Fruit fly (Drosophila melanogaster): ENCODE measurements around the gene Frl.
A peak's percentile ranks its signal among the peaks of the same experiment; 100 is the strongest.

Gene Frl

dm6 chr3L:14112899-14113430 is 60.0 kb downstream of the Frl start (continued):
- no peak for TF ChIP-seq corto (GFP tag; optimal IDR thresholded peaks at IDR 0.05)
- no peak for TF ChIP-seq Stat92E (GFP tag; optimal IDR thresholded peaks at IDR 0.05)
- TF ChIP-seq Ets65A (GFP tag): peak; percentile 62
- 0 out of 2 replicates have a peak, but pooled peaks have one; percentile 37 for TF ChIP-seq CG4360 (GFP tag; IDR thresholded peaks at IDR 0.05)
- no peak for TF ChIP-seq CG7786 (GFP tag; optimal IDR thresholded peaks at IDR 0.05)
- no peak for TF ChIP-seq kni (GFP tag; optimal IDR thresholded peaks at IDR 0.05)
- no peak for TF ChIP-seq unc-4 (GFP tag; IDR thresholded peaks at IDR 0.05; ENCODE audit: partially characterized antibody)
- TF ChIP-seq Rfx (GFP tag; IDR thresholded peaks at IDR 0.05): no peak
- TF ChIP-seq CG6689 (GFP tag; IDR thresholded peaks at IDR 0.05): no peak
- no peak for TF ChIP-seq Dref (GFP tag; IDR thresholded peaks at IDR 0.05)
- TF ChIP-seq NK7.1 (GFP tag; optimal IDR thresholded peaks at IDR 0.05): no peak

- TF ChIP-seq Hr3 (GFP tag; optimal IDR thresholded peaks at IDR 0.05) (no peak), seq (GFP tag; IDR thresholded peaks at IDR 0.05) (peak; percentile 42; the same call in 1 of the 2 replicates), pfk (GFP tag; optimal IDR thresholded peaks at IDR 0.05) (no peak), Nf-YB (GFP tag; optimal IDR thresholded peaks at IDR 0.05) (peak; percentile 47), Xbp1 (GFP tag; optimal IDR thresholded peaks at IDR 0.05) (no peak), CG9797 (GFP tag; optimal IDR thresholded peaks at IDR 0.05) (no peak), pros (GFP tag; optimal IDR thresholded peaks at IDR 0.05) (peak; percentile 69), nerfin-1 (tag; optimal IDR thresholded peaks at IDR 0.05) (peak; percentile 40), zf30C (GFP tag; optimal IDR thresholded peaks at IDR 0.05) (no peak), CG1603 (tag; optimal IDR thresholded peaks at IDR 0.05) (no peak), mirr (GFP tag; optimal IDR thresholded peaks at IDR 0.05) (peak; percentile 4), CG15073 (GFP tag; optimal IDR thresholded peaks at IDR 0.05) (no peak), Deaf1 (tag; optimal IDR thresholded peaks at IDR 0.05) (no peak), Kr (GFP tag; optimal IDR thresholded peaks at IDR 0.05) (peak; percentile 41), run (tag; optimal IDR thresholded peaks at IDR 0.05) (peak; percentile 44), Ptx1 (GFP tag; IDR thresholded peaks at IDR 0.05) (no peak), Eip74EF (GFP tag; optimal IDR thresholded peaks at IDR 0.05) (no peak), cg (GFP tag; optimal IDR thresholded peaks at IDR 0.05) (no peak), Asciz (GFP tag; optimal IDR thresholded peaks at IDR 0.05) (no peak), abd-A (tag; optimal IDR thresholded peaks at IDR 0.05) (peak; percentile 76), exex (tag; optimal IDR thresholded peaks at IDR 0.05) (peak; percentile 6), Nf-YC (tag; optimal IDR thresholded peaks at IDR 0.05) (peak; percentile 60)
Observed at dm6 chr3L:14114084-14114483, 61.1 kb downstream of the Frl start.

dm6 chr3L:14118767-14119166 is 65.8 kb downstream of the Frl start:
- no peak for TF ChIP-seq CG16815 (GFP tag; optimal IDR thresholded peaks at IDR 0.05)
- peak; percentile 35 for TF ChIP-seq twi (tag; optimal IDR thresholded peaks at IDR 0.05)
- TF ChIP-seq Ada2b (GFP tag; IDR thresholded peaks at IDR 0.05): no peak
- no peak for TF ChIP-seq aop (GFP tag; IDR thresholded peaks at IDR 0.05)
- no peak for TF ChIP-seq CG30403 (GFP tag; optimal IDR thresholded peaks at IDR 0.05)
- peak; percentile 90 for TF ChIP-seq CG10321 (GFP tag; IDR thresholded peaks at IDR 0.05)
- TF ChIP-seq z (GFP tag; IDR thresholded peaks at IDR 0.05): no peak
- no peak for TF ChIP-seq Stat92E (GFP tag; optimal IDR thresholded peaks at IDR 0.05)
- no peak for TF ChIP-seq Sry-β (GFP tag; optimal IDR thresholded peaks at IDR 0.05)
- peak; percentile 33 for TF ChIP-seq cg (GFP tag; optimal IDR thresholded peaks at IDR 0.05)
- TF ChIP-seq CG18262 (tag; optimal IDR thresholded peaks at IDR 0.05): no peak
- no peak for TF ChIP-seq Dad (GFP tag; optimal IDR thresholded peaks at IDR 0.05)
- no peak for TF ChIP-seq NFAT (GFP tag; IDR thresholded peaks at IDR 0.05)
- TF ChIP-seq CG5953 (GFP tag; IDR thresholded peaks at IDR 0.05): no peak
- TF ChIP-seq CG31441 (GFP tag; IDR thresholded peaks at IDR 0.05): no peak
- TF ChIP-seq phol (tag; optimal IDR thresholded peaks at IDR 0.05): peak; percentile 1
- no peak for TF ChIP-seq az2 (GFP tag; optimal IDR thresholded peaks at IDR 0.05)
- TF ChIP-seq Nf-YC (tag; optimal IDR thresholded peaks at IDR 0.05): peak; percentile 90
- TF ChIP-seq br (optimal IDR thresholded peaks at IDR 0.05): no peak
- no peak for TF ChIP-seq dan (GFP tag; IDR thresholded peaks at IDR 0.05)
